Fruit fly (Drosophila melanogaster) whole organism, embryonic: ENCODE results near the gene nuf.
A peak's percentile ranks its signal among the peaks of the same experiment; 100 is the strongest.

Experiments used
- Ada2b ChIP-seq: fragments of 200-800 bp; sonication (Bioruptor generic); IDR thresholded peaks from 2 replicates; pipeline ENCODE4 v1.3.6; 2022; ENCODE audit warnings: missing biosample characterization, missing genetic modification characterization
- Adf1 ChIP-seq: fragments of 200-800 bp; sonication (Bioruptor generic); IDR thresholded peaks from 2 replicates; pipeline ENCODE4 v1.3.6; 2022; ENCODE audit warnings: missing biosample characterization, missing genetic modification characterization
- CG10462 ChIP-seq: fragments of 200-800 bp; sonication (Bioruptor generic); optimal IDR thresholded peaks from 2 replicates; lab custom pipeline; 2016; ENCODE audit warnings: missing biosample characterization, missing genetic modification characterization
- CG10565 ChIP-seq: fragments of 200-800 bp; sonication (Bioruptor generic); optimal IDR thresholded peaks from 3 replicates; lab custom pipeline; 2016; ENCODE audit warnings: missing biosample characterization, mild to moderate bottlenecking, missing genetic modification characterization
- CG11456 ChIP-seq: fragments of 200-800 bp; sonication (Bioruptor generic); IDR thresholded peaks from 3 replicates; pipeline ENCODE4 v1.3.6; 2022; ENCODE audit warnings: missing biosample characterization, missing genetic modification characterization
- CG11560 ChIP-seq: fragments of 200-800 bp; sonication (Bioruptor generic); IDR thresholded peaks from 3 replicates; pipeline ENCODE4 v1.3.6; 2022; ENCODE audit warnings: missing biosample characterization, missing genetic modification characterization
- CG11696 ChIP-seq: fragments of 200-800 bp; sonication (Bioruptor generic); IDR thresholded peaks from 2 replicates; pipeline ENCODE4 v1.3.6; 2022; ENCODE audit warnings: missing biosample characterization, missing genetic modification characterization
- CG15479 ChIP-seq: fragments of 200-800 bp; sonication (Bioruptor generic); optimal IDR thresholded peaks from 3 replicates; lab custom pipeline; 2019; ENCODE audit warnings: missing biosample characterization, mild to moderate bottlenecking, missing genetic modification characterization, moderate library complexity
- CG17359 ChIP-seq: fragments of 200-800 bp; sonication (Bioruptor generic); optimal IDR thresholded peaks from 3 replicates; lab custom pipeline; 2018; ENCODE audit warnings: missing biosample characterization, mild to moderate bottlenecking, missing genetic modification characterization, moderate library complexity
- CG17802 ChIP-seq: fragments of 200-800 bp; sonication (Bioruptor generic); optimal IDR thresholded peaks from 2 replicates; lab custom pipeline; 2018; ENCODE audit warnings: missing biosample characterization, mild to moderate bottlenecking, missing genetic modification characterization, moderate library complexity
- CG2116 ChIP-seq: fragments of 200-800 bp; sonication (Bioruptor generic); optimal IDR thresholded peaks from 3 replicates; lab custom pipeline; 2018; ENCODE audit warnings: missing biosample characterization, mild to moderate bottlenecking, missing genetic modification characterization
- CG2712 ChIP-seq: fragments of 200-800 bp; optimal IDR thresholded peaks from 3 replicates; lab custom pipeline; 2019; ENCODE audit warnings: missing biosample characterization, mild to moderate bottlenecking, missing genetic modification characterization, moderate library complexity
- CG4854 ChIP-seq: fragments of 200-800 bp; sonication (Bioruptor generic); optimal IDR thresholded peaks from 2 replicates; lab custom pipeline; 2016; ENCODE audit warnings: missing biosample characterization, missing genetic modification characterization, inconsistent platforms
- CG6654 ChIP-seq: fragments of 200-800 bp; sonication (Bioruptor generic); optimal IDR thresholded peaks from 2 replicates; lab custom pipeline; 2017; ENCODE audit warnings: missing biosample characterization, mild to moderate bottlenecking, missing genetic modification characterization
- CG6683 ChIP-seq: fragments of 200-800 bp; sonication (Bioruptor generic); optimal IDR thresholded peaks from 2 replicates; lab custom pipeline; 2017; ENCODE audit warnings: missing biosample characterization, mild to moderate bottlenecking, missing genetic modification characterization, missing genetic modification reagents
- CG6689 ChIP-seq: fragments of 200-800 bp; sonication (Bioruptor generic); IDR thresholded peaks from 2 replicates; pipeline ENCODE4 v1.3.6; 2022; ENCODE audit warnings: missing biosample characterization, missing genetic modification characterization
- CG8944 ChIP-seq: fragments of 200-800 bp; sonication (Bioruptor generic); optimal IDR thresholded peaks from 3 replicates; lab custom pipeline; 2016; ENCODE audit warnings: missing biosample characterization, missing genetic modification characterization
- Dbx ChIP-seq: fragments of 200-800 bp; sonication (Bioruptor generic); IDR thresholded peaks from 3 replicates; pipeline ENCODE4 v1.3.6; 2022; ENCODE audit warnings: missing biosample characterization, missing genetic modification characterization
- Doc3 ChIP-seq: fragments of 200-800 bp; sonication (Bioruptor generic); IDR thresholded peaks from 3 replicates; pipeline ENCODE4 v1.3.6; 2022; ENCODE audit warnings: missing biosample characterization, missing genetic modification characterization; ENCODE audit not compliant: partially characterized antibody
- Dp ChIP-seq: fragments of 200-800 bp; sonication (Bioruptor generic); optimal IDR thresholded peaks from 2 replicates; lab custom pipeline; 2018; ENCODE audit warnings: missing biosample characterization, mild to moderate bottlenecking, missing genetic modification characterization, moderate library complexity
- HLH3B ChIP-seq: fragments of 200-800 bp; sonication (Bioruptor generic); IDR thresholded peaks from 2 replicates; pipeline ENCODE4 v1.3.6; 2022; ENCODE audit warnings: missing biosample characterization, missing genetic modification characterization
- Hr78 ChIP-seq, 2 experiments: fragments of 200-800 bp in 1 of 2; fragments of >200 bp in 1 of 2; sonication (Bioruptor generic) in 1 of 2; optimal IDR thresholded peaks; 2 replicates each; lab custom pipeline; 2017 to 2019; ENCODE audit warnings: missing biosample characterization in 2 of 2, missing genetic modification characterization in 2 of 2, mild to moderate bottlenecking in 1 of 2, moderate library complexity in 1 of 2
- MTF-1 ChIP-seq: fragments of 200-800 bp; sonication (Bioruptor generic); optimal IDR thresholded peaks from 2 replicates; lab custom pipeline; 2018; ENCODE audit warnings: missing biosample characterization, mild to moderate bottlenecking, missing genetic modification characterization, borderline replicate concordance
- Mrtf ChIP-seq: fragments of 200-800 bp; sonication (Bioruptor generic); IDR thresholded peaks from 3 replicates; pipeline ENCODE4 v1.3.6; 2022; ENCODE audit warnings: missing biosample characterization, missing genetic modification characterization
- Myb ChIP-seq: fragments of 200-800 bp; sonication (Bioruptor generic); optimal IDR thresholded peaks from 2 replicates; lab custom pipeline; 2016; ENCODE audit warnings: missing biosample characterization, missing genetic modification characterization
- Oli ChIP-seq: fragments of 200-800 bp; sonication (Bioruptor generic); optimal IDR thresholded peaks from 2 replicates; lab custom pipeline; 2018; ENCODE audit warnings: missing biosample characterization, mild to moderate bottlenecking, missing genetic modification characterization, moderate library complexity
- Pdp1 ChIP-seq, 2 experiments: fragments of 200-800 bp; sonication (Bioruptor generic); optimal IDR thresholded peaks; 3 replicates each; lab custom pipeline; 2016; ENCODE audit warnings: missing biosample characterization in 2 of 2, missing genetic modification characterization in 2 of 2, mild to moderate bottlenecking in 1 of 2, moderate library complexity in 1 of 2
- Six4 ChIP-seq: fragments of 200-800 bp; sonication (Bioruptor generic); optimal IDR thresholded peaks from 2 replicates; lab custom pipeline; 2016; ENCODE audit warnings: missing biosample characterization, missing genetic modification characterization
- al ChIP-seq: fragments of 200-800 bp; sonication (Bioruptor generic); IDR thresholded peaks from 2 replicates; pipeline ENCODE4 v1.3.6; 2022; ENCODE audit warnings: missing biosample characterization, missing genetic modification characterization
- aop ChIP-seq: fragments of 200-800 bp; sonication (Bioruptor generic); IDR thresholded peaks from 2 replicates; pipeline ENCODE4 v1.3.6; 2022; ENCODE audit warnings: missing biosample characterization, missing genetic modification characterization
- bigmax ChIP-seq: fragments of 200-800 bp; sonication (Bioruptor generic); optimal IDR thresholded peaks from 2 replicates; lab custom pipeline; 2018; ENCODE audit warnings: missing biosample characterization, mild to moderate bottlenecking, missing genetic modification characterization
- dmrt99B ChIP-seq: fragments of 200-800 bp; sonication (Bioruptor generic); optimal IDR thresholded peaks from 2 replicates; lab custom pipeline; 2018; ENCODE audit warnings: missing biosample characterization, mild to moderate bottlenecking, missing genetic modification characterization, moderate library complexity
- ems ChIP-seq: fragments of 200-800 bp; sonication (Bioruptor generic); optimal IDR thresholded peaks from 3 replicates; lab custom pipeline; 2016; ENCODE audit warnings: missing biosample characterization, missing genetic modification characterization
- gcm2 ChIP-seq: fragments of 200-800 bp; sonication (Bioruptor generic); optimal IDR thresholded peaks from 2 replicates; lab custom pipeline; 2016; ENCODE audit warnings: missing biosample characterization, missing genetic modification characterization
- grn ChIP-seq: fragments of 200-800 bp; sonication (Bioruptor generic); optimal IDR thresholded peaks from 3 replicates; lab custom pipeline; 2017; ENCODE audit warnings: missing biosample characterization, missing genetic modification characterization
- h ChIP-seq: fragments of >200 bp; optimal IDR thresholded peaks from 2 replicates; lab custom pipeline; 2017
- her ChIP-seq: fragments of 200-800 bp; sonication (Bioruptor generic); optimal IDR thresholded peaks from 2 replicates; lab custom pipeline; 2016; ENCODE audit warnings: missing biosample characterization, missing genetic modification characterization
- lov ChIP-seq, 2 experiments: fragments of 200-800 bp in 1 of 2; fragments of >200 bp in 1 of 2; sonication (Bioruptor generic) in 1 of 2; IDR thresholded peaks in 1 of 2; optimal IDR thresholded peaks in 1 of 2; 2 replicates in 1 of 2; 3 replicates in 1 of 2; pipeline versions ENCODE4 v1.3.6 to Lab custom; 2017 to 2022; ENCODE audit warnings: missing biosample characterization in 1 of 2, missing genetic modification characterization in 1 of 2
- mld ChIP-seq: fragments of 200-800 bp; sonication (Bioruptor generic); IDR thresholded peaks from 3 replicates; pipeline ENCODE4 v1.3.6; 2022; ENCODE audit warnings: missing biosample characterization, missing genetic modification characterization; ENCODE audit not compliant: partially characterized antibody
- pita ChIP-seq: fragments of 200-800 bp; sonication (Bioruptor generic); optimal IDR thresholded peaks from 2 replicates; lab custom pipeline; 2017; ENCODE audit warnings: missing biosample characterization, mild to moderate bottlenecking, missing genetic modification characterization
- ro ChIP-seq: fragments of 200-800 bp; sonication (Bioruptor generic); IDR thresholded peaks from 2 replicates; pipeline ENCODE4 v1.3.6; 2022; ENCODE audit warnings: missing biosample characterization, missing genetic modification characterization
- scrt ChIP-seq: fragments of 200-800 bp; sonication (Bioruptor generic); optimal IDR thresholded peaks from 2 replicates; lab custom pipeline; 2018; ENCODE audit warnings: missing biosample characterization, mild to moderate bottlenecking, missing genetic modification characterization, moderate library complexity
- sna ChIP-seq: fragments of 200-800 bp; sonication (Bioruptor generic); IDR thresholded peaks from 2 replicates; pipeline ENCODE4 v1.3.6; 2022; ENCODE audit warnings: missing biosample characterization, missing genetic modification characterization; ENCODE audit not compliant: partially characterized antibody
- ssp ChIP-seq: fragments of 200-800 bp; sonication (Bioruptor generic); IDR thresholded peaks from 2 replicates; pipeline ENCODE4 v1.3.6; 2022; ENCODE audit warnings: missing biosample characterization, missing genetic modification characterization
- tin ChIP-seq: fragments of 200-800 bp; sonication (Bioruptor generic); optimal IDR thresholded peaks from 3 replicates; lab custom pipeline; 2016; ENCODE audit warnings: missing biosample characterization, missing genetic modification characterization
- tio ChIP-seq: fragments of 200-800 bp; sonication (Bioruptor generic); optimal IDR thresholded peaks from 2 replicates; lab custom pipeline; 2017; ENCODE audit warnings: missing biosample characterization, missing genetic modification characterization, inconsistent platforms
- tll ChIP-seq, 2 experiments: fragments of 200-800 bp in 1 of 2; fragments of >200 bp in 1 of 2; sonication (Bioruptor generic) in 1 of 2; optimal IDR thresholded peaks; 2 replicates each; lab custom pipeline; 2017 to 2019; ENCODE audit warnings: missing biosample characterization in 2 of 2, missing genetic modification characterization in 2 of 2, mild to moderate bottlenecking in 1 of 2, moderate library complexity in 1 of 2
- vvl ChIP-seq: fragments of 200-800 bp; sonication (Bioruptor generic); IDR thresholded peaks from 2 replicates; pipeline ENCODE4 v1.3.6; 2022; ENCODE audit warnings: missing biosample characterization, missing genetic modification characterization
- wek ChIP-seq: fragments of 200-800 bp; sonication (Bioruptor generic); optimal IDR thresholded peaks from 3 replicates; lab custom pipeline; 2018; ENCODE audit warnings: missing biosample characterization, mild to moderate bottlenecking, missing genetic modification characterization, moderate library complexity

The nuf gene

DNA sequence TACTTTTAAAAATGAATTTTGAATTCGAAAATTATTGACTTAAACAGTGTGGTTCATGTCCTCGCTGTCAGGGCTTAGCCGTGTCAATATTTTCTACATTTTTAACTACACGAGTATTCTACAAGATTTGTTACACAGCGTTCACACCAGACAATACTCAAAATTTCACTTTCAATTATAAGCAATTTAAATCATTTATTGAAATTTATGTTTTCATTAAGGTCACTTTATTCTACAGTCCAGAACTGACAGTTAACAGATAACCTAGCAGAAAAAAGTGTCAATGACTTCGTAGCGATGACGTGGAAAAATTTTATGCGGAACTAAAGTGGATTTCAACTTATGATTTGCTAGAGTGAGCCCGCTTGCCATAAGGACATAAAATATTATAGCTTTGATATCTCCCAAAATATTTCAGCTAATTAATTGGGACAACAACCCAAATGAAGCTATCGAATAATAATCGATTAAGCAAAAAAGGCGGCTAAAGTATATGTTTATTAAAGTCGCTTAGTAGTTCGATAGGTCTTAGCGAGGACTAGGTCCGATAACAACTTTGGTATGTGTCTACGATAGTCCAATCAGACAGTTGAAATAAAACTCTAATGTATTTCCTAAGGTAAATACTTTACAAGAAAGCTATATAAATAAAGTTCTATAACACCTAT lies 579 bp upstream of the nuf start (continued):
- TF ChIP-seq Hr78 (GFP tag; optimal IDR thresholded peaks at IDR 0.05; lab: Kevin White, UChicago) (no peak), CG17802 (peak; percentile 73), her (GFP tag; lab: Kevin White, UChicago) (no peak), CG10462 (no peak), CG10565 (no peak), Pdp1 (GFP tag; optimal IDR thresholded peaks at IDR 0.05; lab: Kevin White, UChicago) (no peak), CG11560 (tag; lab: Robert Waterston, UW) (peak; percentile 96; the same call in 2 of the 3 replicates), CG17359 (tag; lab: Kevin White, UChicago) (peak; percentile 40), Oli (tag; lab: Kevin White, UChicago) (peak; percentile 36), CG4854 (no peak), CG11696 (GFP tag; lab: Robert Waterston, UW) (no peak; the same call in 1 of the 2 replicates), MTF-1 (GFP tag; lab: Kevin White, UChicago) (peak; percentile 36), gcm2 (no peak), tio (GFP tag; lab: Kevin White, UChicago) (no peak), al (GFP tag; lab: Robert Waterston, UW) (peak; percentile 36; the same call in 1 of the 2 replicates), CG15479 (GFP tag; lab: Kevin White, UChicago) (no peak), CG11456 (GFP tag; lab: Robert Waterston, UW) (no peak), scrt (no peak), CG8944 (GFP tag; lab: Kevin White, UChicago) (no peak), Adf1 (GFP tag; lab: Robert Waterston, UW) (peak; percentile 38; the same call in 1 of the 2 replicates), lov (optimal IDR thresholded peaks at IDR 0.05; lab: Kevin White, UChicago) (no peak), lov (GFP tag; IDR thresholded peaks at IDR 0.05; lab: Robert Waterston, UW) (no peak), tin (GFP tag; lab: Kevin White, UChicago) (peak; percentile 31), Doc3 (GFP tag; lab: Robert Waterston, UW) (no peak), Ada2b (GFP tag; lab: Robert Waterston, UW) (peak; percentile 61; the same call in 1 of the 2 replicates), vvl (peak; percentile 90), aop (GFP tag; lab: Robert Waterston, UW) (no peak), CG6654 (GFP tag; lab: Kevin White, UChicago) (no peak), ssp (GFP tag; lab: Robert Waterston, UW) (peak; percentile 97), HLH3B (GFP tag; lab: Robert Waterston, UW) (peak; percentile 76), bigmax (GFP tag; lab: Kevin White, UChicago) (no peak), Dbx (GFP tag; lab: Robert Waterston, UW) (peak; percentile 78), ro (no peak), CG2712 (tag; lab: Kevin White, UChicago) (peak; percentile 59), mld (GFP tag; lab: Robert Waterston, UW) (no peak), dmrt99B (peak; percentile 61), Myb (no peak), CG2116 (GFP tag; lab: Kevin White, UChicago) (peak; percentile 70), Mrtf (GFP tag; lab: Robert Waterston, UW) (no peak), wek (GFP tag; lab: Kevin White, UChicago) (no peak), CG6689 (GFP tag; lab: Robert Waterston, UW) (peak; percentile 56; the same call in 1 of the 2 replicates), ems (no peak), sna (GFP tag; lab: Robert Waterston, UW) (no peak), tll (GFP tag; optimal IDR thresholded peaks at IDR 0.05; lab: Kevin White, UChicago) (peak in 1 of 2 experiments; percentile 9), Six4 (GFP tag; lab: Kevin White, UChicago) (no peak), pita (peak; percentile 80), Dp (GFP tag; lab: Kevin White, UChicago) (peak; percentile 56), h (lab: Kevin White, UChicago) (no peak), CG6683 (GFP tag; lab: Kevin White, UChicago) (no peak), grn (GFP tag; lab: Kevin White, UChicago) (no peak)
